Fruit fly (Drosophila melanogaster): ENCODE data around the gene CG7322.

dm6 chrX:18812111-18812510 lies 45.4 kb downstream of the CG7322 start:
- no peak for TF ChIP-seq tai (GFP tag; optimal IDR thresholded peaks at IDR 0.05)
- no peak for TF ChIP-seq jim (GFP tag; optimal IDR thresholded peaks at IDR 0.05)
- no peak for TF ChIP-seq sv (GFP tag; optimal IDR thresholded peaks at IDR 0.05)
- TF ChIP-seq Abd-B (GFP tag; optimal IDR thresholded peaks at IDR 0.05): no peak
- no peak for TF ChIP-seq Dfd (GFP tag; optimal IDR thresholded peaks at IDR 0.05)
- no peak for TF ChIP-seq Myc (optimal IDR thresholded peaks at IDR 0.05)
- TF ChIP-seq GATAd (GFP tag; optimal IDR thresholded peaks at IDR 0.05): no peak
- TF ChIP-seq Jra (GFP tag; optimal IDR thresholded peaks at IDR 0.05): no peak
- no peak for TF ChIP-seq Hr78 (GFP tag; optimal IDR thresholded peaks at IDR 0.05)
- TF ChIP-seq foxo (GFP tag; optimal IDR thresholded peaks at IDR 0.05): no peak
